Worm (Caenorhabditis elegans): ENCODE results near the gene T21D12.11.

Gene T21D12.11

DNA sequence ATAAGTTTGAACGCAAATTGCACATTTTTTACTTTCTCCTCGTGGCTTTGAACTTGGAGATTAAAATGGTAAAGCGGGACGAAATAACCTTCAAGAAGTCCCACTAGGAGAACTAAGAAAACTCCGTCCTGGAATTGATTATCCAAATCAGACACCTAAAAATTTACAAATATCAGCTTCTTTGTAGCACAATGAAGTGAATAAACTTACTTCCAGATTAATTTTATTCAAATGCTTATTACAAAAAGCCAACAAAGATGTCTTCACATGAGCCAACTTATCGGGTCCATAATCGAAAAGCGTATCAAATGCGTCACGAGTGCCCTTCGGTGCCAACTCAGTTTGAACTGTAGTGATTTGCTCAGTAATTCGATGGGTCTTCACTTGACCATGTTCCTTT, 6.7 kb upstream of the T21D12.11 start:
- no peak for TF ChIP-seq lin-14 (GFP tag; optimal IDR thresholded peaks at IDR 0.05)
- no peak for TF ChIP-seq C34B4.2 (tag; optimal IDR thresholded peaks at IDR 0.05)
- no peak for TF ChIP-seq lin-15B (tag; optimal IDR thresholded peaks at IDR 0.05)
- no peak for TF ChIP-seq efl-1 (optimal IDR thresholded peaks at IDR 0.05)
- peak in 1 of 2 experiments; percentile 91 for TF ChIP-seq efl-1 (GFP tag; optimal IDR thresholded peaks at IDR 0.05 in 1 of 2)
- TF ChIP-seq nhr-237 (tag; optimal IDR thresholded peaks at IDR 0.05), result no peak
- TF ChIP-seq egl-13 (tag; optimal IDR thresholded peaks at IDR 0.05), result no peak

DNA sequence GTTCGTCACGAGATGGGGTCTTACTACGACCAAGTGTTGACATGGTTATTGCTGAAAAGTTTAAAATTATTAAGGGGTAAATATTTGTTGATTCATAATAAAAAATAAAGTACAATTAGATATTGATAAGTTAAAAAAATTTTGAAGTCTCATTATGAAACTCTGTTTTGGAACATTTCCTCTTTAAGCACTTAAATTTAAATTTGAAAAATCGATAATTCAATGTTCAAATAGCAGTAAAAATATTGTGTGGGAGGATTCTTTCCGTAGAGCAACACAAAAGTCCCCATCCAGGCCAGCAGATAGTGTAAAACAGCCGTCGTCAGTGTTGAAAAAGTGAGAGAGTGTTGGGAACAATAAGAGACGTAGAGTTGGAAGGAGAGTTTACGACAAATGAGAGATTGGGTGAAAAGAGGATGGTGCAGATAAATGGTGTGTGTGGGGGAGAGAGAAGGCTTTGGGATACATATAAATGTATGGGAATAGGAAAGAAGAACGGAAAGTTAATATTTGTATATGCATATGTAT, 5.0 kb upstream of the T21D12.11 start, which contains the start of gene pat-6:
Gene pat-6, minus strand, starts transcription at position 51 of the 528 bp plus-strand sequence.
- peak; percentile 31 for TF ChIP-seq swsn-7 (tag; optimal IDR thresholded peaks at IDR 0.05)
- TF ChIP-seq ztf-4 (tag; optimal IDR thresholded peaks at IDR 0.05), result peak; percentile 45
- peak; percentile 58 for TF ChIP-seq dsc-1 (tag; optimal IDR thresholded peaks at IDR 0.05)
- TF ChIP-seq mef-2 (tag; optimal IDR thresholded peaks at IDR 0.05), result no peak
- peak in 1 of 3 experiments; percentile 39 for TF ChIP-seq dpl-1 (GFP tag; optimal IDR thresholded peaks at IDR 0.05)
- TF ChIP-seq vab-15 (tag; optimal IDR thresholded peaks at IDR 0.05), result no peak
- peak; percentile 59 for TF ChIP-seq mep-1 (tag; optimal IDR thresholded peaks at IDR 0.05)
- TF ChIP-seq rnt-1 (tag; optimal IDR thresholded peaks at IDR 0.05), result peak; percentile 67
- peak; percentile 7 to 53 for TF ChIP-seq lin-35 (GFP tag; optimal IDR thresholded peaks at IDR 0.05)
- TF ChIP-seq aly-2 (tag; optimal IDR thresholded peaks at IDR 0.05), result no peak
- TF ChIP-seq fkh-8 (tag; optimal IDR thresholded peaks at IDR 0.05), result no peak
- TF ChIP-seq ceh-82 (tag; optimal IDR thresholded peaks at IDR 0.05), result peak in 2 of 3 experiments; percentile 1 to 5
- no peak for TF ChIP-seq snpc-4 (tag; optimal IDR thresholded peaks at IDR 0.05)
- TF ChIP-seq nhr-71 (tag; optimal IDR thresholded peaks at IDR 0.05), result peak; percentile 51
- TF ChIP-seq lin-14 (GFP tag; optimal IDR thresholded peaks at IDR 0.05), result peak; percentile 77
- TF ChIP-seq irx-1 (tag; optimal IDR thresholded peaks at IDR 0.05), result no peak
- no peak for TF ChIP-seq nhr-11 (tag; optimal IDR thresholded peaks at IDR 0.05)
- no peak for TF ChIP-seq ceh-90 (tag; optimal IDR thresholded peaks at IDR 0.05)
- peak; percentile 57 to 60 for TF ChIP-seq efl-1 (optimal IDR thresholded peaks at IDR 0.05)
- peak; percentile 47 to 93 for TF ChIP-seq efl-1 (GFP tag; optimal IDR thresholded peaks at IDR 0.05 in 1 of 2)
- peak; percentile 58 for TF ChIP-seq snu-23 (GFP tag; optimal IDR thresholded peaks at IDR 0.05)
- TF ChIP-seq hpl-2 (GFP tag; optimal IDR thresholded peaks at IDR 0.05), result no peak
- TF ChIP-seq lsy-2 (tag; optimal IDR thresholded peaks at IDR 0.05), result peak in 1 of 2 experiments; percentile 23

- TF ChIP-seq ets-5 (GFP tag; IDR thresholded peaks at IDR 0.05), result no peak
Observed at ce11 chrIV:266148-266547, 3.1 kb upstream of the T21D12.11 start, which contains the start of gene T21D12.12. Gene T21D12.12, plus strand, starts transcription at chrIV:266448.

DNA sequence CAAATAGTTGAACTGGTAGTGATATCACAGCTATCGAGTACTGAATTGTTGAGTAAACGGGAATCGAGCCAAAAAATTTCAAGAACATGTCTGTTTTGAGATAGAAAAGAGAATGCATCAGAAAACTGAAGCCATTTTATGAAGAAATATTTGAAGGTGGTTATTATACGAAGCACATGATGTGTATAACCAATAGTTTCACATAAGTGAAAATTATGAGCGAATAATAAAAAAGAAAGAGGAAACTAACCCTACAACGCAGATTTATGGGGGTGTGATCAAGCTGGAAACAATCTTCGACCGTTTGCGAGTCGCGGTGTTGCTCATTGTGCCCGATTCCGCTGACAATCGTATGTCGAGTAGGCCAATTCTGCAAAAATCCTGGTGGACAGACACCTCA, 4.1 kb downstream of the T21D12.11 start, which contains the start of gene srh-282:
Gene srh-282, minus strand, starts transcription at position 101 of the 400 bp plus-strand sequence.
- TF ChIP-seq nhr-237 (tag; optimal IDR thresholded peaks at IDR 0.05) (no peak), nhr-28 (tag; optimal IDR thresholded peaks at IDR 0.05) (no peak), unc-130 (tag; optimal IDR thresholded peaks at IDR 0.05) (no peak), mdl-1 (tag; optimal IDR thresholded peaks at IDR 0.05) (no peak), tlp-1 (tag; optimal IDR thresholded peaks at IDR 0.05) (no peak)

DNA sequence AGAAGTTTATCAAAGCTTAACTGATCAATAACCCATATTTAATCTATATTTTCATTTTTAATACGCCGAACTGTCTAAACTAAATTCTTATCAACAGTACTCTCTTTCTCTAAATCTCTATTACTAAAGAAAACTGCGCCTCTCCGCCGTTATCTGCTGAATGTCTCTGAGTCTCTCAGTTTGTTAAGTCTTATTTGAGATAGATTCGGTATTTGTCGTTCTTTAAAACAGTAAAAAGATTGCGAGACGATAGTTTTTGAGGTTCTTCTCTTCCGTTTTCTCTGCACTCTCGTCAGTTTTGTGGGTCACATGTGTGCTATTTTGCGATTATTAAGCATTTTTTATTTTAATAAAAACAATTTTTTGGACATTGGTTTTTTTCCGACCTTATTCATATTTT, 5.0 kb downstream of the T21D12.11 start, which contains the start of gene sma-10:
Gene sma-10, plus strand, starts transcription at position 236 of the 400 bp plus-strand sequence.
- peak; percentile 68 for TF ChIP-seq lin-14 (GFP tag; optimal IDR thresholded peaks at IDR 0.05)
- peak in 4 of 6 experiments; percentile 23 to 91 (median 56) for TF ChIP-seq elt-3 (tag; optimal IDR thresholded peaks at IDR 0.05)
- TF ChIP-seq blmp-1 (tag; optimal IDR thresholded peaks at IDR 0.05), result peak; percentile 63
- TF ChIP-seq elt-2 (tag; optimal IDR thresholded peaks at IDR 0.05), result peak; percentile 91
- no peak for TF ChIP-seq zip-4 (GFP tag; optimal IDR thresholded peaks at IDR 0.05)
- peak; percentile 71 for TF ChIP-seq pqm-1 (tag; optimal IDR thresholded peaks at IDR 0.05)
- no peak for TF ChIP-seq lir-3 (tag; optimal IDR thresholded peaks at IDR 0.05; ENCODE audit: poor library complexity)
- peak; percentile 1 for TF ChIP-seq tbx-2 (tag; optimal IDR thresholded peaks at IDR 0.05)
- peak; percentile 35 for TF ChIP-seq jun-1 (tag; optimal IDR thresholded peaks at IDR 0.05)
- TF ChIP-seq mab-9 (GFP tag; IDR thresholded peaks at IDR 0.05), result no peak
- peak; percentile 24; the same call in 1 of the 2 replicates for TF ChIP-seq nhr-19 (GFP tag; conservative IDR thresholded peaks at IDR 0.05)
- peak in 1 of 2 experiments; percentile 62 for TF ChIP-seq lsy-2 (tag; optimal IDR thresholded peaks at IDR 0.05)
- TF ChIP-seq nhr-71 (tag; optimal IDR thresholded peaks at IDR 0.05), result peak; percentile 61
- TF ChIP-seq nhr-90 (tag; optimal IDR thresholded peaks at IDR 0.05; ENCODE audit: poor library complexity), result peak; percentile 67
- no peak for TF ChIP-seq skn-1 (tag; optimal IDR thresholded peaks at IDR 0.05)
- peak in 1 of 2 experiments; percentile 22 for TF ChIP-seq efl-1 (optimal IDR thresholded peaks at IDR 0.05)
- TF ChIP-seq efl-1 (GFP tag; optimal IDR thresholded peaks at IDR 0.05 in 1 of 2), result peak in 1 of 2 experiments; percentile 32
- no peak for TF ChIP-seq ceh-82 (tag; optimal IDR thresholded peaks at IDR 0.05)
- TF ChIP-seq dpl-1 (GFP tag; optimal IDR thresholded peaks at IDR 0.05), result peak in 2 of 3 experiments; percentile 7 to 21
